Worm (Caenorhabditis elegans) whole organism, L3 larva: ENCODE measurements around the gene F09B12.3.

Experiments
- R02D3.7 ChIP-seq: fragments of 150-350 bp; optimal IDR thresholded peaks from 2 replicates; lab custom pipeline; 2014; ENCODE audit warnings: missing biosample characterization, missing genetic modification characterization
- ZK546.5 ChIP-seq: sonication (generic microtip); optimal IDR thresholded peaks from 2 replicates; lab custom pipeline; 2017; ENCODE audit warnings: missing biosample characterization, missing genetic modification characterization
- aly-2 ChIP-seq: fragments of 150-350 bp; optimal IDR thresholded peaks from 2 replicates; lab custom pipeline; 2014; ENCODE audit warnings: missing biosample characterization, missing genetic modification characterization
- ama-1 ChIP-seq: fragments of 150-350 bp; optimal IDR thresholded peaks from 2 replicates; lab custom pipeline; 2018
- ceh-16 ChIP-seq: sonication (generic microtip); optimal IDR thresholded peaks from 2 replicates; lab custom pipeline; 2017; ENCODE audit warnings: missing biosample characterization, missing genetic modification characterization
- ceh-28 ChIP-seq: fragments of 150-350 bp; optimal IDR thresholded peaks from 2 replicates; lab custom pipeline; 2014; ENCODE audit warnings: missing biosample characterization, missing genetic modification reagents, missing genetic modification characterization
- ceh-82 ChIP-seq: fragments of 150-350 bp; optimal IDR thresholded peaks from 2 replicates; lab custom pipeline; 2014; ENCODE audit warnings: missing biosample characterization, missing genetic modification characterization
- ceh-9 ChIP-seq: sonication (generic microtip); optimal IDR thresholded peaks from 2 replicates; lab custom pipeline; 2018; ENCODE audit warnings: missing biosample characterization, missing genetic modification characterization
- daf-12 ChIP-seq: fragments of 150-350 bp; optimal IDR thresholded peaks from 2 replicates; lab custom pipeline; 2014; ENCODE audit warnings: missing biosample characterization, missing genetic modification reagents, missing genetic modification characterization
- egl-27 ChIP-seq: sonication (generic microtip); optimal IDR thresholded peaks from 4 replicates; lab custom pipeline; 2017; ENCODE audit warnings: missing biosample characterization, missing genetic modification reagents, missing genetic modification characterization
- egl-5 ChIP-seq: fragments of 150-350 bp; optimal IDR thresholded peaks from 2 replicates; lab custom pipeline; 2017; ENCODE audit warnings: missing biosample characterization, missing genetic modification reagents, missing genetic modification characterization, inconsistent platforms
- elt-1 ChIP-seq: fragments of 150-350 bp; optimal IDR thresholded peaks from 2 replicates; lab custom pipeline; 2014; ENCODE audit warnings: missing biosample characterization, missing genetic modification characterization
- elt-2 ChIP-seq: sonication (generic microtip); optimal IDR thresholded peaks from 2 replicates; lab custom pipeline; 2016; ENCODE audit warnings: missing genetic modification reagents, mild to moderate bottlenecking, missing genetic modification characterization, missing compliant biosample characterization
- elt-3 ChIP-seq, 3 experiments: fragments of 150-350 bp in 1 of 3; sonication (generic microtip) in 2 of 3; optimal IDR thresholded peaks; 2 replicates in 2 of 3; 4 replicates in 1 of 3; lab custom pipeline; 2014 to 2017; ENCODE audit warnings: missing biosample characterization in 3 of 3, missing genetic modification characterization in 3 of 3
- eor-1 ChIP-seq, 2 experiments: fragments of 150-350 bp; optimal IDR thresholded peaks; 2 replicates each; lab custom pipeline; 2014 to 2018; ENCODE audit warnings: missing biosample characterization in 2 of 2, missing genetic modification characterization in 2 of 2
- fkh-10 ChIP-seq: sonication (generic microtip); optimal IDR thresholded peaks from 2 replicates; lab custom pipeline; 2017; ENCODE audit warnings: missing biosample characterization, missing genetic modification reagents, missing genetic modification characterization
- fkh-2 ChIP-seq: fragments of 150-350 bp; optimal IDR thresholded peaks from 2 replicates; lab custom pipeline; 2014; ENCODE audit warnings: missing biosample characterization, missing genetic modification reagents, missing genetic modification characterization
- fos-1 ChIP-seq: fragments of 150-350 bp; optimal IDR thresholded peaks from 2 replicates; lab custom pipeline; 2014; ENCODE audit warnings: missing biosample characterization, missing genetic modification characterization
- hmg-11 ChIP-seq: sonication (generic microtip); optimal IDR thresholded peaks from 2 replicates; lab custom pipeline; 2016; ENCODE audit warnings: missing genetic modification characterization, missing compliant biosample characterization
- jun-1 ChIP-seq: fragments of 150-350 bp; optimal IDR thresholded peaks from 2 replicates; lab custom pipeline; 2014; ENCODE audit warnings: missing biosample characterization, missing genetic modification reagents, missing genetic modification characterization
- lin-15B ChIP-seq: fragments of 150-350 bp; optimal IDR thresholded peaks from 2 replicates; lab custom pipeline; 2014; ENCODE audit warnings: missing biosample characterization, missing genetic modification characterization
- lin-39 ChIP-seq: fragments of 150-350 bp; optimal IDR thresholded peaks from 2 replicates; lab custom pipeline; 2018; ENCODE audit warnings: missing biosample characterization, missing genetic modification reagents, missing genetic modification characterization
- lsy-12 ChIP-seq: sonication (generic microtip); optimal IDR thresholded peaks from 2 replicates; lab custom pipeline; 2016; ENCODE audit warnings: mild to moderate bottlenecking, missing genetic modification characterization, missing compliant biosample characterization
- mdl-1 ChIP-seq: fragments of 150-350 bp; optimal IDR thresholded peaks from 2 replicates; lab custom pipeline; 2014; ENCODE audit warnings: missing biosample characterization, missing genetic modification characterization
- mml-1 ChIP-seq: fragments of 150-350 bp; sonication (generic microtip); optimal IDR thresholded peaks from 3 replicates; lab custom pipeline; 2014; ENCODE audit warnings: missing biosample characterization, missing genetic modification characterization
- nfya-1 ChIP-seq: sonication (generic microtip); optimal IDR thresholded peaks from 2 replicates; lab custom pipeline; 2017; ENCODE audit warnings: missing genetic modification characterization, mild to moderate bottlenecking, missing compliant biosample characterization, antibody characterized with exemption, moderate library complexity; ENCODE audit not compliant: insufficient read depth
- nhr-11 ChIP-seq: fragments of 150-350 bp; optimal IDR thresholded peaks from 2 replicates; lab custom pipeline; 2014; ENCODE audit warnings: missing biosample characterization, missing genetic modification characterization
- nhr-12 ChIP-seq: fragments of 150-350 bp; optimal IDR thresholded peaks from 2 replicates; lab custom pipeline; 2014; ENCODE audit warnings: missing biosample characterization, missing genetic modification characterization
- nhr-23 ChIP-seq: fragments of 150-350 bp; optimal IDR thresholded peaks from 2 replicates; lab custom pipeline; 2014; ENCODE audit warnings: missing biosample characterization, missing genetic modification reagents, missing genetic modification characterization
- nhr-237 ChIP-seq: fragments of 150-350 bp; optimal IDR thresholded peaks from 2 replicates; lab custom pipeline; 2014; ENCODE audit warnings: missing biosample characterization, missing genetic modification characterization
- nhr-25 ChIP-seq: sonication (generic microtip); optimal IDR thresholded peaks from 2 replicates; lab custom pipeline; 2017; ENCODE audit warnings: missing biosample characterization, missing genetic modification characterization
- nhr-28 ChIP-seq: fragments of 150-350 bp; optimal IDR thresholded peaks from 2 replicates; lab custom pipeline; 2014; ENCODE audit warnings: missing biosample characterization, missing genetic modification characterization
- nhr-43 ChIP-seq: sonication (generic microtip); optimal IDR thresholded peaks from 2 replicates; lab custom pipeline; 2016; ENCODE audit warnings: mild to moderate bottlenecking, missing genetic modification characterization, missing compliant biosample characterization; ENCODE audit not compliant: poor library complexity, severe bottlenecking
- nhr-67 ChIP-seq: fragments of 150-350 bp; optimal IDR thresholded peaks from 2 replicates; lab custom pipeline; 2014; ENCODE audit warnings: missing biosample characterization, missing genetic modification characterization
- nhr-76 ChIP-seq: fragments of 150-350 bp; sonication (generic microtip); optimal IDR thresholded peaks from 5 replicates; lab custom pipeline; 2014; ENCODE audit warnings: missing biosample characterization, missing genetic modification characterization
- nhr-77 ChIP-seq: fragments of 150-350 bp; optimal IDR thresholded peaks from 2 replicates; lab custom pipeline; 2014; ENCODE audit warnings: missing biosample characterization, missing genetic modification characterization
- pha-4 ChIP-seq: fragments of 150-350 bp; optimal IDR thresholded peaks from 2 replicates; lab custom pipeline; 2014; ENCODE audit warnings: missing biosample characterization, missing genetic modification reagents, missing genetic modification characterization
- pqm-1 ChIP-seq: fragments of 150-350 bp; optimal IDR thresholded peaks from 2 replicates; lab custom pipeline; 2017; ENCODE audit warnings: missing biosample characterization, missing genetic modification characterization, inconsistent platforms
- sea-2 ChIP-seq: fragments of 150-350 bp; sonication (generic microtip); optimal IDR thresholded peaks from 4 replicates; lab custom pipeline; 2014; ENCODE audit warnings: missing biosample characterization, missing genetic modification reagents, missing genetic modification characterization
- skn-1 ChIP-seq: fragments of 150-350 bp; optimal IDR thresholded peaks from 2 replicates; lab custom pipeline; 2014; ENCODE audit warnings: missing biosample characterization, missing genetic modification characterization
- snpc-4 ChIP-seq: fragments of 150-350 bp; optimal IDR thresholded peaks from 2 replicates; lab custom pipeline; 2014; ENCODE audit warnings: missing biosample characterization, missing genetic modification characterization
- tbx-2 ChIP-seq: sonication (generic microtip); optimal IDR thresholded peaks from 2 replicates; lab custom pipeline; 2016; ENCODE audit warnings: mild to moderate bottlenecking, missing genetic modification characterization, missing compliant biosample characterization
- unc-39 ChIP-seq: sonication (generic microtip); optimal IDR thresholded peaks from 4 replicates; lab custom pipeline; 2017; ENCODE audit warnings: missing biosample characterization, missing genetic modification characterization
- unc-62 ChIP-seq: fragments of 150-350 bp; sonication (generic microtip); optimal IDR thresholded peaks from 4 replicates; lab custom pipeline; 2014; ENCODE audit warnings: missing biosample characterization, missing genetic modification reagents, missing genetic modification characterization
- zag-1 ChIP-seq: fragments of 150-350 bp; optimal IDR thresholded peaks from 2 replicates; lab custom pipeline; 2014; ENCODE audit warnings: missing biosample characterization, missing genetic modification characterization
- ztf-11 ChIP-seq: fragments of 150-350 bp; optimal IDR thresholded peaks from 2 replicates; lab custom pipeline; 2014; ENCODE audit warnings: missing biosample characterization, missing genetic modification characterization
- ztf-4 ChIP-seq: fragments of 150-350 bp; optimal IDR thresholded peaks from 2 replicates; lab custom pipeline; 2014; ENCODE audit warnings: missing biosample characterization, missing genetic modification characterization

Gene F09B12.3

ce11 chrX:15103481-15103880 is 5.7 kb upstream of the F09B12.3 start:
- TF ChIP-seq ztf-4 (tag; lab: Kevin White, UChicago) (no peak), pqm-1 (tag; lab: Kevin White, UChicago) (no peak), egl-5 (tag; lab: Kevin White, UChicago) (no peak), elt-3 (tag; optimal IDR thresholded peaks at IDR 0.05; lab: Kevin White, UChicago) (no peak), elt-1 (tag; lab: Kevin White, UChicago) (no peak), ceh-82 (tag; lab: Kevin White, UChicago) (no peak), nhr-67 (tag; lab: Kevin White, UChicago) (no peak), nhr-77 (tag; lab: Kevin White, UChicago) (no peak), daf-12 (tag; lab: Kevin White, UChicago) (no peak), nfya-1 (tag; lab: Kevin White, UChicago) (no peak), aly-2 (no peak), fos-1 (tag; lab: Kevin White, UChicago) (no peak), lsy-12 (tag; lab: Kevin White, UChicago) (no peak), snpc-4 (no peak), ceh-16 (tag; lab: Kevin White, UChicago) (no peak), nhr-12 (tag; lab: Kevin White, UChicago) (no peak), fkh-2 (no peak)
- TF ChIP-seq, all 47 proteins: peak for 0

ce11 chrX:15100369-15100963 is 2.7 kb upstream of the F09B12.3 start, which contains the start of gene dhhc-1:
Gene dhhc-1, minus strand, starts transcription at chrX:15100419.
- peak; percentile 44 for TF ChIP-seq egl-5 (tag; lab: Kevin White, UChicago)
- peak; percentile 68 for TF ChIP-seq nfya-1 (tag; lab: Kevin White, UChicago)
- TF ChIP-seq lsy-12 (tag; lab: Kevin White, UChicago), result no peak
- no peak for TF ChIP-seq skn-1 (tag; lab: Kevin White, UChicago)
- no peak for TF ChIP-seq R02D3.7
- no peak for TF ChIP-seq zag-1 (tag; lab: Kevin White, UChicago)
- no peak for TF ChIP-seq tbx-2 (tag; lab: Kevin White, UChicago)
- no peak for TF ChIP-seq daf-12 (tag; lab: Kevin White, UChicago)
- TF ChIP-seq mdl-1 (tag; lab: Kevin White, UChicago), result no peak
- TF ChIP-seq unc-39, result no peak
- peak; percentile 11 for TF ChIP-seq nhr-43 (tag; lab: Kevin White, UChicago)
- no peak for TF ChIP-seq ama-1 (lab: Kevin White, UChicago)
- no peak for TF ChIP-seq sea-2
- TF ChIP-seq nhr-25 (tag; lab: Kevin White, UChicago), result no peak
- no peak for TF ChIP-seq fos-1 (tag; lab: Kevin White, UChicago)
- peak; percentile 68 for TF ChIP-seq jun-1
- TF ChIP-seq nhr-23 (tag; lab: Kevin White, UChicago), result no peak
- peak; percentile 51 for TF ChIP-seq lin-39 (tag; lab: Kevin White, UChicago)
- TF ChIP-seq ceh-28, result no peak
- no peak for TF ChIP-seq ceh-82 (tag; lab: Kevin White, UChicago)
- TF ChIP-seq ZK546.5 (tag; lab: Kevin White, UChicago), result no peak
- TF ChIP-seq lin-15B (tag; lab: Kevin White, UChicago), result no peak
- peak; percentile 48 for TF ChIP-seq elt-2
- TF ChIP-seq snpc-4, result peak; percentile 34
- TF ChIP-seq ztf-11, result no peak
- TF ChIP-seq pqm-1 (tag; lab: Kevin White, UChicago), result no peak
- no peak for TF ChIP-seq unc-62 (GFP tag; lab: Kevin White, UChicago)
- TF ChIP-seq nhr-28 (tag; lab: Kevin White, UChicago), result no peak
- no peak for TF ChIP-seq aly-2
- TF ChIP-seq nhr-237 (tag; lab: Kevin White, UChicago), result no peak
- no peak for TF ChIP-seq nhr-67 (tag; lab: Kevin White, UChicago)
- no peak for TF ChIP-seq nhr-76 (tag; lab: Kevin White, UChicago)
- no peak for TF ChIP-seq nhr-11 (tag; lab: Kevin White, UChicago)
- no peak for TF ChIP-seq fkh-10 (GFP tag; lab: Kevin White, UChicago)
- no peak for TF ChIP-seq ceh-16 (tag; lab: Kevin White, UChicago)
- no peak for TF ChIP-seq eor-1 (tag; optimal IDR thresholded peaks at IDR 0.05; lab: Kevin White, UChicago)
- TF ChIP-seq fkh-2, result no peak
- no peak for TF ChIP-seq egl-27 (tag; lab: Kevin White, UChicago)
- no peak for TF ChIP-seq nhr-12 (tag; lab: Kevin White, UChicago)
- TF ChIP-seq pha-4 (tag; lab: Kevin White, UChicago), result peak; percentile 71
- no peak for TF ChIP-seq mml-1
- no peak for TF ChIP-seq nhr-77 (tag; lab: Kevin White, UChicago)
- no peak for TF ChIP-seq ztf-4 (tag; lab: Kevin White, UChicago)
- TF ChIP-seq hmg-11 (tag; lab: Kevin White, UChicago), result peak; percentile 87
- TF ChIP-seq elt-3 (tag; optimal IDR thresholded peaks at IDR 0.05; lab: Kevin White, UChicago), result no peak
- no peak for TF ChIP-seq elt-1 (tag; lab: Kevin White, UChicago)
- no peak for TF ChIP-seq ceh-9 (tag; lab: Kevin White, UChicago)
